Fruit fly (Drosophila melanogaster) whole organism, embryonic: ENCODE data around the gene Sbp2.

ENCODE experiments used
- BEAF-32 ChIP-seq: fragments of 200-800 bp; sonication (Bioruptor generic); optimal IDR thresholded peaks from 3 replicates; lab custom pipeline; 2017; ENCODE audit warnings: missing biosample characterization, missing genetic modification characterization, mild to moderate bottlenecking, moderate library complexity, missing genetic modification reagents
- CG13287 ChIP-seq: fragments of 200-800 bp; sonication (Bioruptor generic); IDR thresholded peaks from 2 replicates; pipeline ENCODE4 v1.3.6; 2022; ENCODE audit warnings: missing biosample characterization, missing genetic modification characterization; ENCODE audit not compliant: partially characterized antibody
- CG14710 ChIP-seq: fragments of 200-800 bp; sonication (Bioruptor generic); optimal IDR thresholded peaks from 3 replicates; lab custom pipeline; 2019; ENCODE audit warnings: missing biosample characterization, mild to moderate bottlenecking, missing genetic modification characterization, moderate library complexity
- CG16779 ChIP-seq: fragments of 200-800 bp; sonication (Bioruptor generic); IDR thresholded peaks from 2 replicates; pipeline ENCODE4 v1.3.6; 2022; ENCODE audit warnings: missing biosample characterization, missing genetic modification characterization
- CG17328 ChIP-seq: fragments of 200-800 bp; sonication (Bioruptor generic); IDR thresholded peaks from 2 replicates; pipeline ENCODE4 v1.3.6; 2022; ENCODE audit warnings: missing biosample characterization, missing genetic modification characterization
- CG18476 ChIP-seq: fragments of 200-800 bp; sonication (Bioruptor generic); optimal IDR thresholded peaks from 2 replicates; lab custom pipeline; 2016; ENCODE audit warnings: missing biosample characterization, mild to moderate bottlenecking, missing genetic modification characterization
- CG18599 ChIP-seq: fragments of 200-800 bp; sonication (Bioruptor generic); optimal IDR thresholded peaks from 3 replicates; lab custom pipeline; 2017; ENCODE audit warnings: missing biosample characterization, missing genetic modification characterization, mild to moderate bottlenecking, moderate library complexity, missing genetic modification reagents
- CG2202 ChIP-seq: fragments of 200-800 bp; sonication (Bioruptor generic); optimal IDR thresholded peaks from 2 replicates; lab custom pipeline; 2018; ENCODE audit warnings: missing biosample characterization, mild to moderate bottlenecking, missing genetic modification characterization
- CG2712 ChIP-seq: fragments of 200-800 bp; optimal IDR thresholded peaks from 3 replicates; lab custom pipeline; 2019; ENCODE audit warnings: missing biosample characterization, mild to moderate bottlenecking, missing genetic modification characterization, moderate library complexity
- CG30020 ChIP-seq: fragments of 200-800 bp; optimal IDR thresholded peaks from 2 replicates; lab custom pipeline; 2019; ENCODE audit warnings: missing biosample characterization, mild to moderate bottlenecking, missing genetic modification characterization, moderate library complexity
- CG32532 ChIP-seq: fragments of 200-800 bp; sonication (Bioruptor generic); IDR thresholded peaks from 2 replicates; pipeline ENCODE4 v1.3.6; 2022; ENCODE audit warnings: missing biosample characterization, missing genetic modification characterization
- CG4820 ChIP-seq: fragments of 200-800 bp; sonication (Bioruptor generic); optimal IDR thresholded peaks from 3 replicates; lab custom pipeline; 2016; ENCODE audit warnings: missing biosample characterization, missing genetic modification characterization
- CG7556 ChIP-seq: fragments of 200-800 bp; sonication (Bioruptor generic); optimal IDR thresholded peaks from 2 replicates; lab custom pipeline; 2017; ENCODE audit warnings: missing biosample characterization, mild to moderate bottlenecking, missing genetic modification characterization
- CG7963 ChIP-seq: fragments of 200-800 bp; sonication (Bioruptor generic); IDR thresholded peaks from 3 replicates; pipeline ENCODE4 v1.3.6; 2022; ENCODE audit warnings: missing biosample characterization, missing genetic modification characterization; ENCODE audit not compliant: partially characterized antibody
- CG9437 ChIP-seq: fragments of 200-800 bp; sonication (Bioruptor generic); optimal IDR thresholded peaks from 2 replicates; lab custom pipeline; 2018; ENCODE audit warnings: missing biosample characterization, mild to moderate bottlenecking, missing genetic modification characterization
- Deaf1 ChIP-seq: fragments of 200-800 bp; optimal IDR thresholded peaks from 3 replicates; lab custom pipeline; 2019; ENCODE audit warnings: missing biosample characterization, mild to moderate bottlenecking, missing genetic modification characterization, moderate library complexity
- Dek ChIP-seq: fragments of 200-800 bp; sonication (Bioruptor generic); optimal IDR thresholded peaks from 3 replicates; lab custom pipeline; 2019; ENCODE audit warnings: missing biosample characterization, mild to moderate bottlenecking, missing genetic modification characterization, moderate library complexity
- Dip2 ChIP-seq: fragments of 200-800 bp; sonication (Bioruptor generic); IDR thresholded peaks from 2 replicates; pipeline ENCODE4 v1.3.6; 2022; ENCODE audit warnings: missing biosample characterization, missing genetic modification characterization
- Fer3 ChIP-seq: fragments of 200-800 bp; sonication (Bioruptor generic); optimal IDR thresholded peaks from 2 replicates; lab custom pipeline; 2018; ENCODE audit warnings: missing biosample characterization, mild to moderate bottlenecking, missing genetic modification characterization, moderate library complexity
- HHEX ChIP-seq: fragments of 200-800 bp; sonication (Bioruptor generic); optimal IDR thresholded peaks from 3 replicates; lab custom pipeline; 2017; ENCODE audit warnings: missing biosample characterization, mild to moderate bottlenecking, missing genetic modification characterization, missing genetic modification reagents
- Lpt ChIP-seq: fragments of >200 bp; optimal IDR thresholded peaks from 2 replicates; lab custom pipeline; 2018; ENCODE audit warnings: missing biosample characterization, missing genetic modification characterization
- MTF-1 ChIP-seq: fragments of 200-800 bp; sonication (Bioruptor generic); optimal IDR thresholded peaks from 2 replicates; lab custom pipeline; 2018; ENCODE audit warnings: missing biosample characterization, mild to moderate bottlenecking, missing genetic modification characterization, borderline replicate concordance
- Oaz ChIP-seq: fragments of 200-800 bp; sonication (Bioruptor generic); IDR thresholded peaks from 2 replicates; pipeline ENCODE4 v1.3.6; 2022; ENCODE audit warnings: missing biosample characterization, missing genetic modification characterization
- Six4 ChIP-seq: fragments of 200-800 bp; sonication (Bioruptor generic); optimal IDR thresholded peaks from 2 replicates; lab custom pipeline; 2016; ENCODE audit warnings: missing biosample characterization, missing genetic modification characterization
- Stat92E ChIP-seq, 3 experiments: fragments of >200 bp in 2 of 3; fragments of 200-800 bp in 1 of 3; sonication (Bioruptor generic) in 1 of 3; optimal IDR thresholded peaks; 2 replicates each; lab custom pipeline; 2017 to 2019; ENCODE audit warnings: missing biosample characterization in 3 of 3, missing genetic modification characterization in 3 of 3, mild to moderate bottlenecking in 1 of 3, moderate library complexity in 1 of 3
- Tbp ChIP-seq: fragments of >200 bp; optimal IDR thresholded peaks from 2 replicates; lab custom pipeline; 2018; ENCODE audit warnings: missing biosample characterization, missing genetic modification characterization
- Vsx1 ChIP-seq: fragments of 200-800 bp; sonication (Bioruptor generic); optimal IDR thresholded peaks from 2 replicates; lab custom pipeline; 2017; ENCODE audit warnings: missing biosample characterization, mild to moderate bottlenecking, missing genetic modification characterization, missing genetic modification reagents
- YL-1 ChIP-seq: fragments of 200-800 bp; sonication (Bioruptor generic); optimal IDR thresholded peaks from 3 replicates; lab custom pipeline; 2017; ENCODE audit warnings: missing biosample characterization, mild to moderate bottlenecking, missing genetic modification characterization
- az2 ChIP-seq: fragments of 200-800 bp; sonication (Bioruptor generic); optimal IDR thresholded peaks from 3 replicates; lab custom pipeline; 2016; ENCODE audit warnings: missing biosample characterization, missing genetic modification characterization
- dm ChIP-seq: fragments of 200-800 bp; sonication (Bioruptor generic); optimal IDR thresholded peaks from 3 replicates; lab custom pipeline; 2016; ENCODE audit warnings: missing biosample characterization, missing genetic modification characterization
- dmrt99B ChIP-seq: fragments of 200-800 bp; sonication (Bioruptor generic); optimal IDR thresholded peaks from 2 replicates; lab custom pipeline; 2018; ENCODE audit warnings: missing biosample characterization, mild to moderate bottlenecking, missing genetic modification characterization, moderate library complexity
- fd96Cb ChIP-seq: fragments of 200-800 bp; sonication (Bioruptor generic); optimal IDR thresholded peaks from 2 replicates; lab custom pipeline; 2018; ENCODE audit warnings: missing biosample characterization, mild to moderate bottlenecking, missing genetic modification characterization, moderate library complexity
- grn ChIP-seq: fragments of 200-800 bp; sonication (Bioruptor generic); optimal IDR thresholded peaks from 3 replicates; lab custom pipeline; 2017; ENCODE audit warnings: missing biosample characterization, missing genetic modification characterization
- gsb-n ChIP-seq: fragments of 200-800 bp; sonication (Bioruptor generic); optimal IDR thresholded peaks from 3 replicates; lab custom pipeline; 2018; ENCODE audit warnings: missing biosample characterization, mild to moderate bottlenecking, missing genetic modification characterization
- hbn ChIP-seq: fragments of 200-800 bp; sonication (Bioruptor generic); IDR thresholded peaks from 2 replicates; pipeline ENCODE4 v1.3.6; 2022; ENCODE audit warnings: missing biosample characterization, missing genetic modification characterization; ENCODE audit not compliant: partially characterized antibody
- knrl ChIP-seq: fragments of 200-800 bp; sonication (Bioruptor generic); IDR thresholded peaks from 3 replicates; pipeline ENCODE4 v1.3.6; 2022; ENCODE audit warnings: missing biosample characterization, missing genetic modification characterization; ENCODE audit not compliant: partially characterized antibody
- lola ChIP-seq, 3 experiments: fragments of >200 bp in 2 of 3; fragments of 200-800 bp in 1 of 3; sonication (Bioruptor generic) in 1 of 3; optimal IDR thresholded peaks; 2 replicates each; lab custom pipeline; 2017 to 2019; ENCODE audit warnings: missing biosample characterization in 3 of 3, missing genetic modification characterization in 3 of 3, mild to moderate bottlenecking in 1 of 3, moderate library complexity in 1 of 3
- maf-S ChIP-seq: fragments of 200-800 bp; sonication (Bioruptor generic); optimal IDR thresholded peaks from 2 replicates; lab custom pipeline; 2016; ENCODE audit warnings: missing biosample characterization, missing genetic modification characterization
- peb ChIP-seq: fragments of 200-800 bp; sonication (Bioruptor generic); IDR thresholded peaks from 2 replicates; pipeline ENCODE4 v1.3.6; 2022; ENCODE audit warnings: missing biosample characterization, missing genetic modification characterization
- phol ChIP-seq: fragments of 200-800 bp; sonication (Bioruptor generic); optimal IDR thresholded peaks from 3 replicates; lab custom pipeline; 2018; ENCODE audit warnings: missing biosample characterization, mild to moderate bottlenecking, missing genetic modification characterization, moderate library complexity
- pros ChIP-seq: fragments of 200-800 bp; sonication (Bioruptor generic); optimal IDR thresholded peaks from 3 replicates; lab custom pipeline; 2019; ENCODE audit warnings: missing biosample characterization, mild to moderate bottlenecking, missing genetic modification characterization, moderate library complexity
- sd ChIP-seq: fragments of 200-800 bp; sonication (Bioruptor generic); optimal IDR thresholded peaks from 3 replicates; lab custom pipeline; 2018; ENCODE audit warnings: missing biosample characterization, mild to moderate bottlenecking, missing genetic modification characterization, moderate library complexity
- slbo ChIP-seq: fragments of 200-800 bp; sonication (Bioruptor generic); IDR thresholded peaks from 2 replicates; pipeline ENCODE4 v1.3.6; 2022; ENCODE audit warnings: missing biosample characterization, missing genetic modification characterization
- tll ChIP-seq, 2 experiments: fragments of 200-800 bp in 1 of 2; fragments of >200 bp in 1 of 2; sonication (Bioruptor generic) in 1 of 2; optimal IDR thresholded peaks; 2 replicates each; lab custom pipeline; 2017 to 2019; ENCODE audit warnings: missing biosample characterization in 2 of 2, missing genetic modification characterization in 2 of 2, mild to moderate bottlenecking in 1 of 2, moderate library complexity in 1 of 2
- tx ChIP-seq: fragments of 200-800 bp; sonication (Bioruptor generic); optimal IDR thresholded peaks from 2 replicates; lab custom pipeline; 2016; ENCODE audit warnings: missing biosample characterization, missing genetic modification characterization
- usp ChIP-seq: fragments of >200 bp; optimal IDR thresholded peaks from 2 replicates; lab custom pipeline; 2017; ENCODE audit warnings: missing biosample characterization, missing genetic modification characterization
- zen ChIP-seq: fragments of 200-800 bp; sonication (Bioruptor generic); optimal IDR thresholded peaks from 3 replicates; lab custom pipeline; 2018; ENCODE audit warnings: missing biosample characterization, mild to moderate bottlenecking, missing genetic modification characterization, moderate library complexity

The Sbp2 gene

dm6 chr3L:8346100-8346980 is 42.4 kb downstream of the Sbp2 start, which contains the start of the genes CG7182 and GAPcenA (continued):
- peak; percentile 67 for TF ChIP-seq CG9437
- TF ChIP-seq CG16779, result no peak
- TF ChIP-seq HHEX (GFP tag; lab: Kevin White, UChicago), result no peak
- TF ChIP-seq Vsx1 (GFP tag; lab: Kevin White, UChicago), result peak; percentile 3
- peak; percentile 70 for TF ChIP-seq slbo (GFP tag; lab: Robert Waterston, UW)
- peak; percentile 75 for TF ChIP-seq CG18599 (GFP tag; lab: Kevin White, UChicago)
- peak; percentile 39 for TF ChIP-seq Six4 (GFP tag; lab: Kevin White, UChicago)
- peak; percentile 90 for TF ChIP-seq CG14710
- peak; percentile 25 for TF ChIP-seq maf-S (GFP tag; lab: Kevin White, UChicago)
- TF ChIP-seq CG7963 (GFP tag; lab: Robert Waterston, UW), result peak; percentile 47; the same call in 1 of the 3 replicates
- no peak for TF ChIP-seq Oaz (GFP tag; lab: Robert Waterston, UW)
- TF ChIP-seq CG32532 (GFP tag; lab: Robert Waterston, UW), result peak; percentile 45
- TF ChIP-seq phol, result peak; percentile 77
- no peak for TF ChIP-seq usp (GFP tag; lab: Kevin White, UChicago)
- peak; percentile 63 for TF ChIP-seq fd96Cb (tag; lab: Kevin White, UChicago)
- TF ChIP-seq knrl (GFP tag; lab: Robert Waterston, UW), result peak; percentile 71; the same call in 2 of the 3 replicates
- TF ChIP-seq Tbp, result no peak
- peak; percentile 56 for TF ChIP-seq zen (tag; lab: Kevin White, UChicago)
- peak; percentile 76 for TF ChIP-seq YL-1 (GFP tag; lab: Kevin White, UChicago)
- no peak for TF ChIP-seq Stat92E (GFP tag; optimal IDR thresholded peaks at IDR 0.05; lab: Kevin White, UChicago)
- peak; percentile 58 for TF ChIP-seq Fer3 (tag; lab: Kevin White, UChicago)
- TF ChIP-seq Dip2, result no peak
- TF ChIP-seq Lpt, result no peak
- TF ChIP-seq peb (GFP tag; lab: Robert Waterston, UW), result no peak
- peak; percentile 40; the same call in 1 of the 2 replicates for TF ChIP-seq hbn (GFP tag; lab: Robert Waterston, UW)
- peak; percentile 56 for TF ChIP-seq CG18476 (GFP tag; lab: Kevin White, UChicago)
- TF ChIP-seq lola (GFP tag; optimal IDR thresholded peaks at IDR 0.05; lab: Kevin White, UChicago), result peak in 1 of 3 experiments; percentile 77
- TF ChIP-seq CG17328, result no peak
- no peak for TF ChIP-seq Deaf1 (tag; lab: Kevin White, UChicago)
- TF ChIP-seq sd (tag; lab: Kevin White, UChicago), result peak; percentile 33
- TF ChIP-seq pros (GFP tag; lab: Kevin White, UChicago), result no peak
- TF ChIP-seq CG2712 (tag; lab: Kevin White, UChicago), result peak; percentile 82
- peak; percentile 82 for TF ChIP-seq CG30020 (tag; lab: Kevin White, UChicago)
- peak; percentile 66 for TF ChIP-seq gsb-n
- peak; percentile 59 for TF ChIP-seq CG4820 (GFP tag; lab: Kevin White, UChicago)
- TF ChIP-seq grn (GFP tag; lab: Kevin White, UChicago), result no peak
- peak; percentile 51 for TF ChIP-seq dmrt99B (tag; lab: Kevin White, UChicago)
- TF ChIP-seq MTF-1 (GFP tag; lab: Kevin White, UChicago), result no peak
- TF ChIP-seq dm (GFP tag; lab: Kevin White, UChicago), result peak; percentile 91
- peak; percentile 72 for TF ChIP-seq BEAF-32 (GFP tag; lab: Kevin White, UChicago)
- TF ChIP-seq tll (GFP tag; optimal IDR thresholded peaks at IDR 0.05; lab: Kevin White, UChicago), result peak in 1 of 2 experiments; percentile 4
- peak; percentile 76 for TF ChIP-seq CG7556
- peak; percentile 23 for TF ChIP-seq CG2202
- TF ChIP-seq tx (GFP tag; lab: Kevin White, UChicago), result no peak
- peak; percentile 76 for TF ChIP-seq Dek (tag; lab: Kevin White, UChicago)
- peak; percentile 68 for TF ChIP-seq CG13287 (GFP tag; lab: Robert Waterston, UW)
- peak; percentile 51 for TF ChIP-seq az2 (GFP tag; lab: Kevin White, UChicago)
